Worm (Caenorhabditis elegans): ENCODE data around the gene sucl-1.

Gene sucl-1

ce11 chrX:14792315-14793197 lies 38.7 kb downstream of the sucl-1 start:
- no peak for TF ChIP-seq R02D3.7 (tag; optimal IDR thresholded peaks at IDR 0.05)
- peak; percentile 26 for TF ChIP-seq ztf-4 (tag; optimal IDR thresholded peaks at IDR 0.05)
- TF ChIP-seq mdl-1 (tag; optimal IDR thresholded peaks at IDR 0.05): peak in 1 of 2 experiments; percentile 3
- no peak for TF ChIP-seq ceh-82 (tag; optimal IDR thresholded peaks at IDR 0.05)
- peak; percentile 70 for TF ChIP-seq ama-1 (optimal IDR thresholded peaks at IDR 0.05)
- peak; percentile 23 for TF ChIP-seq lin-13 (GFP tag; optimal IDR thresholded peaks at IDR 0.05)
- TF ChIP-seq crh-2 (tag; optimal IDR thresholded peaks at IDR 0.05): no peak

- TF ChIP-seq sma-9 (GFP tag; optimal IDR thresholded peaks at IDR 0.05) (peak; percentile 32), sma-9 (tag; optimal IDR thresholded peaks at IDR 0.05) (no peak), unc-62 (GFP tag; optimal IDR thresholded peaks at IDR 0.05) (no peak), nhr-237 (tag; optimal IDR thresholded peaks at IDR 0.05) (no peak), egl-27 (tag; optimal IDR thresholded peaks at IDR 0.05) (no peak), crh-2 (tag; optimal IDR thresholded peaks at IDR 0.05) (peak; percentile 6), gmeb-1 (tag; optimal IDR thresholded peaks at IDR 0.05) (no peak), fos-1 (tag; optimal IDR thresholded peaks at IDR 0.05) (peak; percentile 61), lsy-2 (tag; optimal IDR thresholded peaks at IDR 0.05) (peak in 1 of 2 experiments; percentile 28), snpc-4 (tag; optimal IDR thresholded peaks at IDR 0.05) (no peak), unc-55 (GFP tag; optimal IDR thresholded peaks at IDR 0.05) (no peak), sma-3 (GFP tag; optimal IDR thresholded peaks at IDR 0.05) (no peak), lin-13 (GFP tag; optimal IDR thresholded peaks at IDR 0.05) (no peak), mbf-1 (tag; optimal IDR thresholded peaks at IDR 0.05) (no peak), C34F6.9 (tag; optimal IDR thresholded peaks at IDR 0.05) (no peak), skn-1 (tag; optimal IDR thresholded peaks at IDR 0.05) (no peak), aly-2 (tag; optimal IDR thresholded peaks at IDR 0.05) (no peak), Y55F3AM.14 (GFP tag; optimal IDR thresholded peaks at IDR 0.05) (no peak), lin-11 (tag; optimal IDR thresholded peaks at IDR 0.05) (no peak), nhr-77 (tag; optimal IDR thresholded peaks at IDR 0.05) (no peak), nhr-25 (tag; optimal IDR thresholded peaks at IDR 0.05) (no peak), lin-39 (tag; optimal IDR thresholded peaks at IDR 0.05) (no peak), mdl-1 (tag; optimal IDR thresholded peaks at IDR 0.05) (no peak), ztf-4 (tag; optimal IDR thresholded peaks at IDR 0.05) (no peak), blmp-1 (tag; optimal IDR thresholded peaks at IDR 0.05; ENCODE audit: insufficient read depth) (no peak), nhr-10 (tag; optimal IDR thresholded peaks at IDR 0.05) (no peak), mab-5 (tag; optimal IDR thresholded peaks at IDR 0.05) (no peak), nhr-12 (tag; optimal IDR thresholded peaks at IDR 0.05) (no peak), unc-39 (tag; optimal IDR thresholded peaks at IDR 0.05) (no peak), ceh-82 (tag; optimal IDR thresholded peaks at IDR 0.05) (no peak), ceh-16 (tag; optimal IDR thresholded peaks at IDR 0.05) (no peak), alr-1 (tag; optimal IDR thresholded peaks at IDR 0.05) (no peak), nhr-129 (tag; optimal IDR thresholded peaks at IDR 0.05) (no peak), F13H6.1 (tag; optimal IDR thresholded peaks at IDR 0.05) (peak; percentile 4), dmd-4 (tag; optimal IDR thresholded peaks at IDR 0.05) (no peak), nhr-23 (tag; optimal IDR thresholded peaks at IDR 0.05) (no peak), peb-1 (tag; optimal IDR thresholded peaks at IDR 0.05) (no peak)
Measured at ce11 chrX:14793198-14793747, 39.4 kb downstream of the sucl-1 start, which contains the start of gene sprr-2. sprr-2 (plus strand) TSS chrX:14793445.

ce11 chrX:14794170-14794569 lies 40.3 kb downstream of the sucl-1 start:
- TF ChIP-seq alr-1 (tag; optimal IDR thresholded peaks at IDR 0.05) (no peak), mab-5 (tag; optimal IDR thresholded peaks at IDR 0.05) (no peak), unc-55 (GFP tag; optimal IDR thresholded peaks at IDR 0.05) (no peak), ama-1 (optimal IDR thresholded peaks at IDR 0.05) (no peak), unc-62 (GFP tag; optimal IDR thresholded peaks at IDR 0.05) (no peak), F13H6.1 (tag; optimal IDR thresholded peaks at IDR 0.05) (no peak)
